Worm (Caenorhabditis elegans): ENCODE measurements around the gene ZK899.1.

Gene ZK899.1

ce11 chrX:9449330-9449729, 2.9 kb downstream of the ZK899.1 start, which contains the start of gene ZK899.7:
Gene ZK899.7 (minus strand): TSS chrX:9449430.
- TF ChIP-seq ets-4 (tag; optimal IDR thresholded peaks at IDR 0.05) (no peak), elt-4 (tag; optimal IDR thresholded peaks at IDR 0.05) (no peak), syd-9 (tag; optimal IDR thresholded peaks at IDR 0.05) (no peak), fkh-6 (tag; optimal IDR thresholded peaks at IDR 0.05) (no peak), dve-1 (tag; optimal IDR thresholded peaks at IDR 0.05) (no peak), K02D7.2 (tag; optimal IDR thresholded peaks at IDR 0.05) (no peak), sox-2 (GFP tag; IDR thresholded peaks at IDR 0.05) (no peak), lin-11 (tag; optimal IDR thresholded peaks at IDR 0.05) (no peak), che-1 (tag; optimal IDR thresholded peaks at IDR 0.05) (no peak), tbx-7 (tag; optimal IDR thresholded peaks at IDR 0.05) (no peak), hlh-13 (GFP tag; optimal IDR thresholded peaks at IDR 0.05) (no peak), pha-4 (tag; optimal IDR thresholded peaks at IDR 0.05) (no peak), hlh-6 (tag; optimal IDR thresholded peaks at IDR 0.05) (no peak), ceh-30 (tag; optimal IDR thresholded peaks at IDR 0.05) (no peak), pqm-1 (tag; optimal IDR thresholded peaks at IDR 0.05) (no peak), ceh-14 (tag; optimal IDR thresholded peaks at IDR 0.05) (no peak), hlh-15 (tag; optimal IDR thresholded peaks at IDR 0.05) (no peak), nhr-11 (tag; optimal IDR thresholded peaks at IDR 0.05) (no peak)

- no peak for TF ChIP-seq elt-2 (tag; optimal IDR thresholded peaks at IDR 0.05)
Measured at ce11 chrX:9451944-9452453, 5.6 kb downstream of the ZK899.1 start, which contains the start of gene ZK899.2. Gene ZK899.2 (minus strand): TSS chrX:9451994.

ce11 chrX:9452483-9453198, 6.2 kb downstream of the ZK899.1 start, which contains the start of gene ZK899.3:
Gene ZK899.3 (plus strand): TSS chrX:9453148.
- TF ChIP-seq elt-2 (tag; optimal IDR thresholded peaks at IDR 0.05) (peak; percentile 63), ama-1 (optimal IDR thresholded peaks at IDR 0.05) (no peak)

ce11 chrX:9456579-9456978, 10.1 kb downstream of the ZK899.1 start:
- TF ChIP-seq nfya-1 (tag; optimal IDR thresholded peaks at IDR 0.05) (no peak), ceh-22 (tag; optimal IDR thresholded peaks at IDR 0.05) (no peak), ceh-34 (tag; optimal IDR thresholded peaks at IDR 0.05) (no peak), zip-5 (tag; optimal IDR thresholded peaks at IDR 0.05) (no peak), ceh-24 (tag; optimal IDR thresholded peaks at IDR 0.05) (no peak), ceh-14 (tag; optimal IDR thresholded peaks at IDR 0.05) (no peak), T23F11.4 (GFP tag; optimal IDR thresholded peaks at IDR 0.05) (no peak), syd-9 (tag; optimal IDR thresholded peaks at IDR 0.05) (no peak), ceh-31 (tag; optimal IDR thresholded peaks at IDR 0.05) (no peak), dmd-4 (tag; optimal IDR thresholded peaks at IDR 0.05; ENCODE audit: borderline replicate concordance) (no peak), nhr-11 (tag; optimal IDR thresholded peaks at IDR 0.05) (no peak)

- no peak for TF ChIP-seq hlh-13 (GFP tag; optimal IDR thresholded peaks at IDR 0.05)
- TF ChIP-seq tbx-7 (tag; optimal IDR thresholded peaks at IDR 0.05) = no peak
- no peak for TF ChIP-seq ceh-48 (tag; optimal IDR thresholded peaks at IDR 0.05)
- no peak for TF ChIP-seq gmeb-2 (tag; optimal IDR thresholded peaks at IDR 0.05)
- TF ChIP-seq hlh-15 (tag; optimal IDR thresholded peaks at IDR 0.05) = no peak
- TF ChIP-seq nhr-232 (tag; optimal IDR thresholded peaks at IDR 0.05) = no peak
- no peak for TF ChIP-seq eyg-1 (tag; optimal IDR thresholded peaks at IDR 0.05)
- no peak for TF ChIP-seq unc-3 (GFP tag; conservative IDR thresholded peaks at IDR 0.05)
- no peak for TF ChIP-seq unc-3 (tag; optimal IDR thresholded peaks at IDR 0.05)
Measured at ce11 chrX:9458142-9458541, 11.7 kb downstream of the ZK899.1 start, which contains the start of gene tba-8. Gene tba-8 (minus strand): TSS chrX:9458348.
